Worm (Caenorhabditis elegans) whole organism, L3 larva: ENCODE measurements around the gene R05D3.8.

Experiments
- ceh-16 ChIP-seq: sonication (generic microtip); optimal IDR thresholded peaks from 2 replicates; lab custom pipeline; 2017; ENCODE audit warnings: missing biosample characterization, missing genetic modification characterization
- elt-3 ChIP-seq, 3 experiments: fragments of 150-350 bp in 1 of 3; sonication (generic microtip) in 2 of 3; optimal IDR thresholded peaks; 2 replicates in 2 of 3; 4 replicates in 1 of 3; lab custom pipeline; 2014 to 2017; ENCODE audit warnings: missing biosample characterization in 3 of 3, missing genetic modification characterization in 3 of 3
- fos-1 ChIP-seq: fragments of 150-350 bp; optimal IDR thresholded peaks from 2 replicates; lab custom pipeline; 2014; ENCODE audit warnings: missing biosample characterization, missing genetic modification characterization
- lin-15B ChIP-seq: fragments of 150-350 bp; optimal IDR thresholded peaks from 2 replicates; lab custom pipeline; 2014; ENCODE audit warnings: missing biosample characterization, missing genetic modification characterization
- pqm-1 ChIP-seq: fragments of 150-350 bp; optimal IDR thresholded peaks from 2 replicates; lab custom pipeline; 2017; ENCODE audit warnings: missing biosample characterization, missing genetic modification characterization, inconsistent platforms
- unc-62 ChIP-seq: fragments of 150-350 bp; sonication (generic microtip); optimal IDR thresholded peaks from 4 replicates; lab custom pipeline; 2014; ENCODE audit warnings: missing biosample characterization, missing genetic modification reagents, missing genetic modification characterization
- ztf-11 ChIP-seq: fragments of 150-350 bp; optimal IDR thresholded peaks from 2 replicates; lab custom pipeline; 2014; ENCODE audit warnings: missing biosample characterization, missing genetic modification characterization

DNA sequence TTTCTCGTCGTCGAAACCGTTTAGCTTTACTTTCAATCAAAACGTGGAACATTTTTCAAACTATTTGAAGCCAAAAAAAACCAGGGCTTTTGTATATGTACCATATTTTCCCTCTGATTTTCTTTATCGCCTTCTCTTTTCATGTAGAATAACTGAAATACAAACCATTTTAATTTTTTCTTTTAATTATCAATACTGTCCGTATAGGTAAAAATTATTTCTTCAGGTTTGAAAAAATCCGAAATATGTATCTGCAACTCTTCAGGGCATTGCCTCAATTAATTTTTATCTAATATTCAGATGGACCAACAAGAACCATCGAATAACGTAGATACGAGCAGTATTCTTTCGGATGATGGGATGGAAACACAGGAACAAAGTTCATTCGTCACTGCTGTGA, 16.9 kb upstream of the R05D3.8 start, which contains the start of gene met-2:
- no peak for TF ChIP-seq ztf-11 (tag; lab: Kevin White, UChicago)
- TF ChIP-seq lin-15B: no peak
- TF ChIP-seq pqm-1 (tag; lab: Kevin White, UChicago): no peak
- TF ChIP-seq elt-3 (tag; optimal IDR thresholded peaks at IDR 0.05; lab: Kevin White, UChicago): no peak
- TF ChIP-seq fos-1 (tag; lab: Kevin White, UChicago): no peak
- no peak for TF ChIP-seq ceh-16
- TF ChIP-seq unc-62 (GFP tag; lab: Kevin White, UChicago): no peak
